Worm (Caenorhabditis elegans): ENCODE measurements around the gene T03F6.9.
"Not testable (repeated sequence)": the region's sequence is repeated elsewhere in the genome, so short reads cannot be mapped to it uniquely, and the experiment has no call there.

- not testable (repeated sequence) for TF ChIP-seq nhr-12 (tag; optimal IDR thresholded peaks at IDR 0.05); ham-2 (GFP tag; optimal IDR thresholded peaks at IDR 0.05); pha-4 (tag; optimal IDR thresholded peaks at IDR 0.05); nhr-28 (tag; optimal IDR thresholded peaks at IDR 0.05); nhr-237 (tag; optimal IDR thresholded peaks at IDR 0.05); ces-1 (GFP tag; optimal IDR thresholded peaks at IDR 0.05); unc-62 (GFP tag; optimal IDR thresholded peaks at IDR 0.05); elt-1 (tag; optimal IDR thresholded peaks at IDR 0.05; ENCODE audit: borderline replicate concordance, insufficient read depth); mep-1 (tag; optimal IDR thresholded peaks at IDR 0.05); bed-3 (GFP tag; optimal IDR thresholded peaks at IDR 0.05); unc-39 (tag; optimal IDR thresholded peaks at IDR 0.05); mab-5 (tag; optimal IDR thresholded peaks at IDR 0.05); sptf-1 (tag; optimal IDR thresholded peaks at IDR 0.05)
Observed at ce11 chrIII:13401673-13402258, 30.9 kb upstream of the T03F6.9 start, which contains the start of the genes srlf-9 and srlf-10.

Data from whole organism, mixed stage, embryonic.